Fruit fly (Drosophila melanogaster) whole organism, embryonic: Measurements from ENCODE around the gene CG7556.

Experiments
- B-H2 ChIP-seq: fragments of 200-800 bp; sonication (Bioruptor generic); optimal IDR thresholded peaks from 2 replicates; lab custom pipeline; 2018; ENCODE audit warnings: missing biosample characterization, mild to moderate bottlenecking, missing genetic modification characterization
- CG10543 ChIP-seq: fragments of 200-800 bp; sonication (Bioruptor generic); optimal IDR thresholded peaks from 3 replicates; lab custom pipeline; 2017; ENCODE audit warnings: missing biosample characterization, mild to moderate bottlenecking, missing genetic modification characterization, moderate library complexity
- CG12071 ChIP-seq: fragments of 200-800 bp; sonication (Bioruptor generic); optimal IDR thresholded peaks from 3 replicates; lab custom pipeline; 2018; ENCODE audit warnings: missing biosample characterization, mild to moderate bottlenecking, missing genetic modification characterization
- CG12659 ChIP-seq: fragments of 200-800 bp; sonication (Bioruptor generic); optimal IDR thresholded peaks from 3 replicates; lab custom pipeline; 2017; ENCODE audit warnings: mild to moderate bottlenecking, missing biosample characterization, missing genetic modification reagents, missing genetic modification characterization
- CG14667 ChIP-seq: fragments of 200-800 bp; sonication (Bioruptor generic); IDR thresholded peaks from 2 replicates; pipeline ENCODE4 v1.3.6; 2022; ENCODE audit warnings: missing biosample characterization, missing genetic modification characterization
- CG14710 ChIP-seq: fragments of 200-800 bp; sonication (Bioruptor generic); optimal IDR thresholded peaks from 3 replicates; lab custom pipeline; 2019; ENCODE audit warnings: missing biosample characterization, mild to moderate bottlenecking, missing genetic modification characterization, moderate library complexity
- CG15479 ChIP-seq: fragments of 200-800 bp; sonication (Bioruptor generic); optimal IDR thresholded peaks from 3 replicates; lab custom pipeline; 2019; ENCODE audit warnings: missing biosample characterization, mild to moderate bottlenecking, missing genetic modification characterization, moderate library complexity
- CG18764 ChIP-seq: fragments of 200-800 bp; sonication (Bioruptor generic); optimal IDR thresholded peaks from 3 replicates; lab custom pipeline; 2016; ENCODE audit warnings: missing biosample characterization, missing genetic modification characterization
- CG2116 ChIP-seq: fragments of 200-800 bp; sonication (Bioruptor generic); optimal IDR thresholded peaks from 3 replicates; lab custom pipeline; 2018; ENCODE audit warnings: missing biosample characterization, mild to moderate bottlenecking, missing genetic modification characterization
- CG2712 ChIP-seq: fragments of 200-800 bp; optimal IDR thresholded peaks from 3 replicates; lab custom pipeline; 2019; ENCODE audit warnings: missing biosample characterization, mild to moderate bottlenecking, missing genetic modification characterization, moderate library complexity
- CG30403 ChIP-seq: fragments of 200-800 bp; sonication (Bioruptor generic); optimal IDR thresholded peaks from 3 replicates; lab custom pipeline; 2016; ENCODE audit warnings: missing biosample characterization, missing genetic modification characterization
- CG3407 ChIP-seq: fragments of 200-800 bp; sonication (Bioruptor generic); optimal IDR thresholded peaks from 2 replicates; lab custom pipeline; 2018; ENCODE audit warnings: missing biosample characterization, mild to moderate bottlenecking, missing genetic modification characterization
- CG34224 ChIP-seq: fragments of 200-800 bp; sonication (Bioruptor generic); IDR thresholded peaks from 3 replicates; pipeline ENCODE4 v1.3.6; 2022; ENCODE audit warnings: missing biosample characterization, missing genetic modification characterization; ENCODE audit not compliant: partially characterized antibody
- CG4282 ChIP-seq: fragments of 200-800 bp; sonication (Bioruptor generic); optimal IDR thresholded peaks from 2 replicates; lab custom pipeline; 2016; ENCODE audit warnings: missing biosample characterization, missing genetic modification characterization
- CG4617 ChIP-seq: fragments of 200-800 bp; sonication (Bioruptor generic); optimal IDR thresholded peaks from 3 replicates; lab custom pipeline; 2016; ENCODE audit warnings: missing biosample characterization, missing genetic modification characterization, borderline replicate concordance
- CG7745 ChIP-seq: fragments of 200-800 bp; sonication (Bioruptor generic); optimal IDR thresholded peaks from 2 replicates; lab custom pipeline; 2018; ENCODE audit warnings: missing biosample characterization, mild to moderate bottlenecking, missing genetic modification characterization, moderate library complexity
- CG9609 ChIP-seq: fragments of 200-800 bp; sonication (Bioruptor generic); optimal IDR thresholded peaks from 3 replicates; lab custom pipeline; 2016; ENCODE audit warnings: missing biosample characterization, missing genetic modification characterization
- CG9797 ChIP-seq: fragments of 200-800 bp; sonication (Bioruptor generic); optimal IDR thresholded peaks from 3 replicates; lab custom pipeline; 2018; ENCODE audit warnings: missing biosample characterization, mild to moderate bottlenecking, missing genetic modification characterization
- CG9932 ChIP-seq: fragments of 200-800 bp; sonication (Bioruptor generic); IDR thresholded peaks from 2 replicates; pipeline ENCODE4 v1.3.6; 2022; ENCODE audit warnings: missing biosample characterization, missing genetic modification characterization
- Deaf1 ChIP-seq: fragments of 200-800 bp; optimal IDR thresholded peaks from 3 replicates; lab custom pipeline; 2019; ENCODE audit warnings: missing biosample characterization, mild to moderate bottlenecking, missing genetic modification characterization, moderate library complexity
- Dip3 ChIP-seq: fragments of 200-800 bp; sonication (Bioruptor generic); optimal IDR thresholded peaks from 3 replicates; lab custom pipeline; 2016; ENCODE audit warnings: missing biosample characterization, missing genetic modification characterization
- Dp ChIP-seq: fragments of 200-800 bp; sonication (Bioruptor generic); optimal IDR thresholded peaks from 2 replicates; lab custom pipeline; 2018; ENCODE audit warnings: missing biosample characterization, mild to moderate bottlenecking, missing genetic modification characterization, moderate library complexity
- Dref ChIP-seq: fragments of 200-800 bp; sonication (Bioruptor generic); IDR thresholded peaks from 2 replicates; pipeline ENCODE4 v1.3.6; 2022; ENCODE audit warnings: missing biosample characterization, missing genetic modification characterization
- Ets97D ChIP-seq: fragments of 200-800 bp; sonication (Bioruptor generic); optimal IDR thresholded peaks from 3 replicates; lab custom pipeline; 2016; ENCODE audit warnings: missing biosample characterization, missing genetic modification characterization
- Gsc ChIP-seq: fragments of 200-800 bp; sonication (Bioruptor generic); IDR thresholded peaks from 2 replicates; pipeline ENCODE4 v1.3.6; 2022; ENCODE audit warnings: missing biosample characterization, missing genetic modification characterization
- HLH4C ChIP-seq: fragments of 200-800 bp; sonication (Bioruptor generic); IDR thresholded peaks from 3 replicates; pipeline ENCODE4 v1.3.6; 2022; ENCODE audit warnings: missing biosample characterization, missing genetic modification characterization; ENCODE audit not compliant: partially characterized antibody
- HmgD ChIP-seq: fragments of 200-800 bp; sonication (Bioruptor generic); optimal IDR thresholded peaks from 3 replicates; lab custom pipeline; 2016; ENCODE audit warnings: missing biosample characterization, missing genetic modification characterization
- HmgZ ChIP-seq: fragments of 200-800 bp; sonication (Bioruptor generic); optimal IDR thresholded peaks from 2 replicates; lab custom pipeline; 2018; ENCODE audit warnings: missing biosample characterization, mild to moderate bottlenecking, missing genetic modification characterization
- Hr39 ChIP-seq: fragments of >200 bp; optimal IDR thresholded peaks from 2 replicates; lab custom pipeline; 2017
- Kr ChIP-seq: fragments of 200-800 bp; sonication (Bioruptor generic); optimal IDR thresholded peaks from 2 replicates; lab custom pipeline; 2017; ENCODE audit warnings: missing biosample characterization, mild to moderate bottlenecking, missing genetic modification characterization
- Mrtf ChIP-seq: fragments of 200-800 bp; sonication (Bioruptor generic); IDR thresholded peaks from 3 replicates; pipeline ENCODE4 v1.3.6; 2022; ENCODE audit warnings: missing biosample characterization, missing genetic modification characterization
- Scr ChIP-seq: fragments of 200-800 bp; sonication (Bioruptor generic); IDR thresholded peaks from 2 replicates; pipeline ENCODE4 v1.3.6; 2022; ENCODE audit warnings: missing biosample characterization, missing genetic modification characterization; ENCODE audit not compliant: partially characterized antibody
- Sry-β ChIP-seq: fragments of 200-800 bp; sonication (Bioruptor generic); optimal IDR thresholded peaks from 2 replicates; lab custom pipeline; 2018; ENCODE audit warnings: missing biosample characterization, mild to moderate bottlenecking, missing genetic modification characterization, moderate library complexity
- ac ChIP-seq: fragments of 200-800 bp; sonication (Bioruptor generic); optimal IDR thresholded peaks from 3 replicates; lab custom pipeline; 2017; ENCODE audit warnings: missing biosample characterization, mild to moderate bottlenecking, missing genetic modification characterization
- ato ChIP-seq: fragments of 200-800 bp; sonication (Bioruptor generic); IDR thresholded peaks from 2 replicates; pipeline ENCODE4 v1.3.6; 2022; ENCODE audit warnings: missing biosample characterization, missing genetic modification characterization; ENCODE audit not compliant: partially characterized antibody
- bbx ChIP-seq: fragments of 200-800 bp; sonication (Bioruptor generic); IDR thresholded peaks from 2 replicates; pipeline ENCODE4 v1.3.6; 2022; ENCODE audit warnings: missing biosample characterization, missing genetic modification characterization; ENCODE audit not compliant: partially characterized antibody
- crp ChIP-seq, 2 experiments: fragments of 200-800 bp; sonication (Bioruptor generic); optimal IDR thresholded peaks; 2 replicates in 1 of 2; 3 replicates in 1 of 2; lab custom pipeline; 2017; ENCODE audit warnings: missing biosample characterization in 2 of 2, missing genetic modification characterization in 2 of 2, mild to moderate bottlenecking in 1 of 2, moderate library complexity in 1 of 2
- da ChIP-seq: fragments of 200-800 bp; sonication (Bioruptor generic); optimal IDR thresholded peaks from 2 replicates; lab custom pipeline; 2016; ENCODE audit warnings: missing biosample characterization, missing genetic modification characterization
- disco-r ChIP-seq: fragments of 200-800 bp; sonication (Bioruptor generic); optimal IDR thresholded peaks from 2 replicates; lab custom pipeline; 2016; ENCODE audit warnings: missing biosample characterization, missing genetic modification characterization
- ems ChIP-seq: fragments of 200-800 bp; sonication (Bioruptor generic); optimal IDR thresholded peaks from 3 replicates; lab custom pipeline; 2016; ENCODE audit warnings: missing biosample characterization, missing genetic modification characterization
- gsb ChIP-seq: fragments of 200-800 bp; sonication (Bioruptor generic); IDR thresholded peaks from 2 replicates; pipeline ENCODE4 v1.3.6; 2022; ENCODE audit warnings: missing biosample characterization, missing genetic modification characterization
- gsb-n ChIP-seq: fragments of 200-800 bp; sonication (Bioruptor generic); optimal IDR thresholded peaks from 3 replicates; lab custom pipeline; 2018; ENCODE audit warnings: missing biosample characterization, mild to moderate bottlenecking, missing genetic modification characterization
- hb ChIP-seq: fragments of 200-800 bp; sonication (Bioruptor generic); IDR thresholded peaks from 3 replicates; pipeline ENCODE4 v1.3.6; 2022; ENCODE audit warnings: missing biosample characterization, missing genetic modification characterization; ENCODE audit not compliant: partially characterized antibody
- jing ChIP-seq: fragments of 200-800 bp; sonication (Bioruptor generic); optimal IDR thresholded peaks from 2 replicates; lab custom pipeline; 2018; ENCODE audit warnings: missing biosample characterization, mild to moderate bottlenecking, missing genetic modification characterization
- luna ChIP-seq: fragments of 200-800 bp; sonication (Bioruptor generic); optimal IDR thresholded peaks from 2 replicates; lab custom pipeline; 2016; ENCODE audit warnings: missing biosample characterization, missing genetic modification characterization
- onecut ChIP-seq: fragments of 200-800 bp; sonication (Bioruptor generic); IDR thresholded peaks from 2 replicates; pipeline ENCODE4 v1.3.6; 2022; ENCODE audit warnings: missing biosample characterization, missing genetic modification characterization
- peb ChIP-seq: fragments of 200-800 bp; sonication (Bioruptor generic); IDR thresholded peaks from 2 replicates; pipeline ENCODE4 v1.3.6; 2022; ENCODE audit warnings: missing biosample characterization, missing genetic modification characterization
- phol ChIP-seq: fragments of 200-800 bp; sonication (Bioruptor generic); optimal IDR thresholded peaks from 3 replicates; lab custom pipeline; 2018; ENCODE audit warnings: missing biosample characterization, mild to moderate bottlenecking, missing genetic modification characterization, moderate library complexity
- seq ChIP-seq: fragments of 200-800 bp; sonication (Bioruptor generic); IDR thresholded peaks from 2 replicates; pipeline ENCODE4 v1.3.6; 2022; ENCODE audit warnings: missing biosample characterization, missing genetic modification characterization
- sna ChIP-seq: fragments of 200-800 bp; sonication (Bioruptor generic); IDR thresholded peaks from 2 replicates; pipeline ENCODE4 v1.3.6; 2022; ENCODE audit warnings: missing biosample characterization, missing genetic modification characterization; ENCODE audit not compliant: partially characterized antibody
- z ChIP-seq: fragments of 200-800 bp; sonication (Bioruptor generic); IDR thresholded peaks from 3 replicates; pipeline ENCODE4 v1.3.6; 2022; ENCODE audit warnings: missing biosample characterization, missing genetic modification characterization

The CG7556 gene

dm6 chrX:19193336-19193735 lies 13.7 kb upstream of the CG7556 start, which contains the start of the genes CG7914 and CG14194:
Gene CG7914 (minus strand): TSS chrX:19193448.
Gene CG14194 (plus strand): TSS chrX:19193555.
- TF ChIP-seq hb (peak; percentile 86), Hr39 (lab: Kevin White, UChicago) (no peak), Sry-β (GFP tag; lab: Kevin White, UChicago) (peak; percentile 92), bbx (GFP tag; lab: Robert Waterston, UW) (peak; percentile 89), jing (GFP tag; lab: Kevin White, UChicago) (no peak), CG30403 (GFP tag; lab: Kevin White, UChicago) (no peak), Deaf1 (tag; lab: Kevin White, UChicago) (no peak), HmgD (GFP tag; lab: Kevin White, UChicago) (peak; percentile 29), seq (no peak), CG14710 (tag; lab: Kevin White, UChicago) (peak; percentile 28), Ets97D (GFP tag; lab: Kevin White, UChicago) (peak; percentile 27), CG10543 (GFP tag; lab: Kevin White, UChicago) (no peak), gsb (GFP tag; lab: Robert Waterston, UW) (no peak), Gsc (GFP tag; lab: Robert Waterston, UW) (no peak), da (GFP tag; lab: Kevin White, UChicago) (no peak), CG7745 (tag; lab: Kevin White, UChicago) (no peak), onecut (GFP tag; lab: Robert Waterston, UW) (peak; percentile 19; the same call in 1 of the 2 replicates), CG3407 (GFP tag; lab: Kevin White, UChicago) (no peak), z (GFP tag; lab: Robert Waterston, UW) (no peak), disco-r (GFP tag; lab: Kevin White, UChicago) (no peak), gsb-n (tag; lab: Kevin White, UChicago) (no peak), ato (peak; percentile 89), CG34224 (GFP tag; lab: Robert Waterston, UW) (peak; percentile 71; the same call in 2 of the 3 replicates), CG9932 (GFP tag; lab: Robert Waterston, UW) (peak; percentile 15; the same call in 1 of the 2 replicates), peb (no peak), CG2116 (GFP tag; lab: Kevin White, UChicago) (peak; percentile 67), sna (GFP tag; lab: Robert Waterston, UW) (peak; percentile 74), CG12071 (GFP tag; lab: Kevin White, UChicago) (no peak), CG9609 (GFP tag; lab: Kevin White, UChicago) (no peak), crp (GFP tag; optimal IDR thresholded peaks at IDR 0.05; lab: Kevin White, UChicago) (peak in 1 of 2 experiments; percentile 51), Kr (no peak), Scr (peak; percentile 75), CG4282 (no peak), Dip3 (GFP tag; lab: Kevin White, UChicago) (no peak), HLH4C (GFP tag; lab: Robert Waterston, UW) (peak; percentile 96), CG12659 (GFP tag; lab: Kevin White, UChicago) (peak; percentile 4), Dp (peak; percentile 47), B-H2 (GFP tag; lab: Kevin White, UChicago) (no peak), CG4617 (GFP tag; lab: Kevin White, UChicago) (peak; percentile 63), CG14667 (no peak), Dref (GFP tag; lab: Robert Waterston, UW) (peak; percentile 96), phol (tag; lab: Kevin White, UChicago) (peak; percentile 22), ems (GFP tag; lab: Kevin White, UChicago) (no peak), CG2712 (tag; lab: Kevin White, UChicago) (peak; percentile 5), CG9797 (GFP tag; lab: Kevin White, UChicago) (peak; percentile 15), ac (GFP tag; lab: Kevin White, UChicago) (no peak), HmgZ (peak; percentile 45), CG15479 (no peak), luna (GFP tag; lab: Kevin White, UChicago) (no peak), Mrtf (GFP tag; lab: Robert Waterston, UW) (no peak), CG18764 (GFP tag; lab: Kevin White, UChicago) (no peak)
